Worm (Caenorhabditis elegans): Measurements from ENCODE around the gene pqn-91.
"Not testable (repeated sequence)": the region's sequence is repeated elsewhere in the genome, so short reads cannot be mapped to it uniquely, and the experiment has no call there.

ce11 chrIV:15318982-15319381 is 27.3 kb downstream of the pqn-91 start, which contains the start of gene Y73F8A.14:
- not testable (repeated sequence) for TF ChIP-seq C38D4.7 (GFP tag; optimal IDR thresholded peaks at IDR 0.05); K09A11.1 (tag; optimal IDR thresholded peaks at IDR 0.05; ENCODE audit: insufficient read depth); zip-5 (tag; optimal IDR thresholded peaks at IDR 0.05); pha-4 (tag; optimal IDR thresholded peaks at IDR 0.05)

Data from whole organism, late embryonic.